Fruit fly (Drosophila melanogaster) whole organism, embryonic: ENCODE data around the gene CG13716.

ENCODE experiments used
- Bgb ChIP-seq: fragments of 200-800 bp; sonication (Bioruptor generic); IDR thresholded peaks from 2 replicates; pipeline ENCODE4 v1.3.6; 2022; ENCODE audit warnings: missing biosample characterization, missing genetic modification characterization; ENCODE audit not compliant: partially characterized antibody
- C15 ChIP-seq: fragments of 200-800 bp; sonication (Bioruptor generic); IDR thresholded peaks from 3 replicates; pipeline ENCODE4 v1.3.6; 2022; ENCODE audit warnings: missing biosample characterization, missing genetic modification characterization
- CG1024 ChIP-seq: fragments of 200-800 bp; sonication (Bioruptor generic); IDR thresholded peaks from 2 replicates; pipeline ENCODE4 v1.3.6; 2022; ENCODE audit warnings: missing biosample characterization, missing genetic modification characterization
- CG10274 ChIP-seq: fragments of 200-800 bp; sonication (Bioruptor generic); optimal IDR thresholded peaks from 3 replicates; lab custom pipeline; 2017; ENCODE audit warnings: missing biosample characterization, mild to moderate bottlenecking, missing genetic modification characterization
- CG11085 ChIP-seq: fragments of 200-800 bp; sonication (Bioruptor generic); IDR thresholded peaks from 2 replicates; pipeline ENCODE4 v1.3.6; 2022; ENCODE audit warnings: missing biosample characterization, missing genetic modification characterization
- CG13296 ChIP-seq: fragments of 200-800 bp; sonication (Bioruptor generic); optimal IDR thresholded peaks from 3 replicates; lab custom pipeline; 2018; ENCODE audit warnings: missing biosample characterization, mild to moderate bottlenecking, missing genetic modification characterization
- CG15269 ChIP-seq: fragments of 200-800 bp; sonication (Bioruptor generic); optimal IDR thresholded peaks from 2 replicates; lab custom pipeline; 2018; ENCODE audit warnings: missing biosample characterization, mild to moderate bottlenecking, missing genetic modification characterization, moderate library complexity
- CG1602 ChIP-seq: fragments of 200-800 bp; sonication (Bioruptor generic); optimal IDR thresholded peaks from 3 replicates; lab custom pipeline; 2016; ENCODE audit warnings: missing biosample characterization, missing genetic modification characterization
- CG16779 ChIP-seq: fragments of 200-800 bp; sonication (Bioruptor generic); IDR thresholded peaks from 2 replicates; pipeline ENCODE4 v1.3.6; 2022; ENCODE audit warnings: missing biosample characterization, missing genetic modification characterization
- CG2712 ChIP-seq: fragments of 200-800 bp; optimal IDR thresholded peaks from 3 replicates; lab custom pipeline; 2019; ENCODE audit warnings: missing biosample characterization, mild to moderate bottlenecking, missing genetic modification characterization, moderate library complexity
- CG2875 ChIP-seq: fragments of 200-800 bp; sonication (Bioruptor generic); optimal IDR thresholded peaks from 2 replicates; lab custom pipeline; 2017; ENCODE audit warnings: missing biosample characterization, mild to moderate bottlenecking, missing genetic modification characterization, missing genetic modification reagents
- CG2889 ChIP-seq: fragments of 200-800 bp; sonication (Bioruptor generic); IDR thresholded peaks from 3 replicates; pipeline ENCODE4 v1.3.6; 2022; ENCODE audit warnings: missing biosample characterization, missing genetic modification characterization
- CG31224 ChIP-seq: fragments of 200-800 bp; sonication (Bioruptor generic); IDR thresholded peaks from 2 replicates; pipeline ENCODE4 v1.3.6; 2022; ENCODE audit warnings: missing biosample characterization, missing genetic modification characterization
- CG32767 ChIP-seq: fragments of 200-800 bp; sonication (Bioruptor generic); IDR thresholded peaks from 2 replicates; pipeline ENCODE4 v1.3.6; 2022; ENCODE audit warnings: missing biosample characterization, missing genetic modification characterization
- CG3847 ChIP-seq: fragments of 200-800 bp; sonication (Bioruptor generic); IDR thresholded peaks from 2 replicates; pipeline ENCODE4 v1.3.6; 2022; ENCODE audit warnings: missing biosample characterization, missing genetic modification characterization
- CG4360 ChIP-seq: fragments of 200-800 bp; sonication (Bioruptor generic); IDR thresholded peaks from 2 replicates; pipeline ENCODE4 v1.3.6; 2022; ENCODE audit warnings: missing biosample characterization, missing genetic modification characterization
- CG7271 ChIP-seq: fragments of 200-800 bp; sonication (Bioruptor generic); optimal IDR thresholded peaks from 2 replicates; lab custom pipeline; 2018; ENCODE audit warnings: missing biosample characterization, mild to moderate bottlenecking, missing genetic modification characterization, moderate library complexity
- CG8089 ChIP-seq: fragments of 200-800 bp; sonication (Bioruptor generic); optimal IDR thresholded peaks from 3 replicates; lab custom pipeline; 2016; ENCODE audit warnings: missing biosample characterization, missing genetic modification characterization
- CG8281 ChIP-seq: fragments of 200-800 bp; sonication (Bioruptor generic); optimal IDR thresholded peaks from 2 replicates; lab custom pipeline; 2018; ENCODE audit warnings: missing biosample characterization, mild to moderate bottlenecking, missing genetic modification characterization, moderate library complexity
- CG9727 ChIP-seq: fragments of 200-800 bp; sonication (Bioruptor generic); optimal IDR thresholded peaks from 3 replicates; lab custom pipeline; 2017; ENCODE audit warnings: missing biosample characterization, mild to moderate bottlenecking, missing genetic modification characterization
- CG9876 ChIP-seq: fragments of 200-800 bp; sonication (Bioruptor generic); optimal IDR thresholded peaks from 2 replicates; lab custom pipeline; 2016; ENCODE audit warnings: missing biosample characterization, missing genetic modification characterization
- CTCF ChIP-seq: fragments of 200-800 bp; sonication (Bioruptor generic); optimal IDR thresholded peaks from 2 replicates; lab custom pipeline; 2017; ENCODE audit warnings: missing biosample characterization, mild to moderate bottlenecking, missing genetic modification characterization, moderate library complexity
- Chrac-16 ChIP-seq: fragments of 200-800 bp; sonication (Bioruptor generic); optimal IDR thresholded peaks from 3 replicates; lab custom pipeline; 2016; ENCODE audit warnings: missing biosample characterization, missing genetic modification characterization
- D19B ChIP-seq: fragments of 200-800 bp; sonication (Bioruptor generic); optimal IDR thresholded peaks from 2 replicates; lab custom pipeline; 2017; ENCODE audit warnings: missing biosample characterization, mild to moderate bottlenecking, missing genetic modification characterization
- Dbx ChIP-seq: fragments of 200-800 bp; sonication (Bioruptor generic); IDR thresholded peaks from 3 replicates; pipeline ENCODE4 v1.3.6; 2022; ENCODE audit warnings: missing biosample characterization, missing genetic modification characterization
- Elba2 ChIP-seq: fragments of 200-800 bp; sonication (Bioruptor generic); optimal IDR thresholded peaks from 3 replicates; lab custom pipeline; 2016; ENCODE audit warnings: missing biosample characterization, missing genetic modification characterization
- Fer3 ChIP-seq: fragments of 200-800 bp; sonication (Bioruptor generic); optimal IDR thresholded peaks from 2 replicates; lab custom pipeline; 2018; ENCODE audit warnings: missing biosample characterization, mild to moderate bottlenecking, missing genetic modification characterization, moderate library complexity
- Hey ChIP-seq: fragments of 200-800 bp; sonication (Bioruptor generic); optimal IDR thresholded peaks from 3 replicates; lab custom pipeline; 2018; ENCODE audit warnings: missing biosample characterization, mild to moderate bottlenecking, missing genetic modification characterization
- HmgD ChIP-seq: fragments of 200-800 bp; sonication (Bioruptor generic); optimal IDR thresholded peaks from 3 replicates; lab custom pipeline; 2016; ENCODE audit warnings: missing biosample characterization, missing genetic modification characterization
- NfI ChIP-seq: fragments of 200-800 bp; sonication (Bioruptor generic); optimal IDR thresholded peaks from 3 replicates; lab custom pipeline; 2018; ENCODE audit warnings: missing biosample characterization, mild to moderate bottlenecking, missing genetic modification characterization, moderate library complexity
- Optix ChIP-seq: fragments of 200-800 bp; sonication (Bioruptor generic); IDR thresholded peaks from 3 replicates; pipeline ENCODE4 v1.3.6; 2022; ENCODE audit warnings: missing biosample characterization, missing genetic modification characterization
- Spps ChIP-seq: fragments of 200-800 bp; sonication (Bioruptor generic); optimal IDR thresholded peaks from 2 replicates; lab custom pipeline; 2018; ENCODE audit warnings: missing biosample characterization, mild to moderate bottlenecking, missing genetic modification characterization
- Trl ChIP-seq, 3 experiments: fragments of >200 bp in 2 of 3; fragments of 200-800 bp in 1 of 3; sonication (Bioruptor generic) in 1 of 3; optimal IDR thresholded peaks; 2 replicates in 1 of 3; 3 replicates in 2 of 3; lab custom pipeline; 2016 to 2017; ENCODE audit warnings: missing biosample characterization in 1 of 3, missing genetic modification characterization in 1 of 3
- ato ChIP-seq: fragments of 200-800 bp; sonication (Bioruptor generic); IDR thresholded peaks from 2 replicates; pipeline ENCODE4 v1.3.6; 2022; ENCODE audit warnings: missing biosample characterization, missing genetic modification characterization; ENCODE audit not compliant: partially characterized antibody
- bbx ChIP-seq: fragments of 200-800 bp; sonication (Bioruptor generic); IDR thresholded peaks from 2 replicates; pipeline ENCODE4 v1.3.6; 2022; ENCODE audit warnings: missing biosample characterization, missing genetic modification characterization; ENCODE audit not compliant: partially characterized antibody
- cato ChIP-seq: fragments of 200-800 bp; sonication (Bioruptor generic); optimal IDR thresholded peaks from 2 replicates; lab custom pipeline; 2016; ENCODE audit warnings: missing biosample characterization, missing genetic modification characterization, borderline replicate concordance
- cg ChIP-seq: fragments of 200-800 bp; sonication (Bioruptor generic); optimal IDR thresholded peaks from 3 replicates; lab custom pipeline; 2019; ENCODE audit warnings: missing biosample characterization, mild to moderate bottlenecking, missing genetic modification characterization, moderate library complexity
- fd102C ChIP-seq: fragments of 200-800 bp; sonication (Bioruptor generic); optimal IDR thresholded peaks from 2 replicates; lab custom pipeline; 2018; ENCODE audit warnings: missing biosample characterization, mild to moderate bottlenecking, missing genetic modification characterization, moderate library complexity
- fd3F ChIP-seq: fragments of 200-800 bp; sonication (Bioruptor generic); optimal IDR thresholded peaks from 2 replicates; lab custom pipeline; 2018; ENCODE audit warnings: missing biosample characterization, mild to moderate bottlenecking, missing genetic modification characterization, moderate library complexity
- inv ChIP-seq: fragments of 200-800 bp; sonication (Bioruptor generic); IDR thresholded peaks from 2 replicates; pipeline ENCODE4 v1.3.6; 2022; ENCODE audit warnings: missing biosample characterization, missing genetic modification characterization; ENCODE audit not compliant: partially characterized antibody
- jumu ChIP-seq: fragments of 200-800 bp; sonication (Bioruptor generic); optimal IDR thresholded peaks from 3 replicates; lab custom pipeline; 2016; ENCODE audit warnings: missing biosample characterization, missing genetic modification characterization
- maf-S ChIP-seq: fragments of 200-800 bp; sonication (Bioruptor generic); optimal IDR thresholded peaks from 2 replicates; lab custom pipeline; 2016; ENCODE audit warnings: missing biosample characterization, missing genetic modification characterization
- nmo ChIP-seq: fragments of 200-800 bp; sonication (Bioruptor generic); optimal IDR thresholded peaks from 2 replicates; lab custom pipeline; 2018; ENCODE audit warnings: missing biosample characterization, mild to moderate bottlenecking, missing genetic modification characterization, moderate library complexity
- odd ChIP-seq: fragments of 200-800 bp; sonication (Bioruptor generic); optimal IDR thresholded peaks from 2 replicates; lab custom pipeline; 2017; ENCODE audit warnings: missing biosample characterization, mild to moderate bottlenecking, missing genetic modification characterization
- phol ChIP-seq: fragments of 200-800 bp; sonication (Bioruptor generic); optimal IDR thresholded peaks from 3 replicates; lab custom pipeline; 2018; ENCODE audit warnings: missing biosample characterization, mild to moderate bottlenecking, missing genetic modification characterization, moderate library complexity
- rib ChIP-seq: fragments of 200-800 bp; sonication (Bioruptor generic); IDR thresholded peaks from 2 replicates; pipeline ENCODE4 v1.3.6; 2022; ENCODE audit warnings: missing biosample characterization, missing genetic modification characterization
- ro ChIP-seq: fragments of 200-800 bp; sonication (Bioruptor generic); IDR thresholded peaks from 2 replicates; pipeline ENCODE4 v1.3.6; 2022; ENCODE audit warnings: missing biosample characterization, missing genetic modification characterization
- so ChIP-seq: fragments of 200-800 bp; sonication (Bioruptor generic); IDR thresholded peaks from 3 replicates; pipeline ENCODE4 v1.3.6; 2022; ENCODE audit warnings: missing biosample characterization, missing genetic modification characterization
- tin ChIP-seq: fragments of 200-800 bp; sonication (Bioruptor generic); optimal IDR thresholded peaks from 3 replicates; lab custom pipeline; 2016; ENCODE audit warnings: missing biosample characterization, missing genetic modification characterization
- tll ChIP-seq, 2 experiments: fragments of 200-800 bp in 1 of 2; fragments of >200 bp in 1 of 2; sonication (Bioruptor generic) in 1 of 2; optimal IDR thresholded peaks; 2 replicates each; lab custom pipeline; 2017 to 2019; ENCODE audit warnings: missing biosample characterization in 2 of 2, missing genetic modification characterization in 2 of 2, mild to moderate bottlenecking in 1 of 2, moderate library complexity in 1 of 2
- unpg ChIP-seq: fragments of 200-800 bp; sonication (Bioruptor generic); optimal IDR thresholded peaks from 3 replicates; lab custom pipeline; 2018; ENCODE audit warnings: missing biosample characterization, mild to moderate bottlenecking, missing genetic modification characterization, moderate library complexity
- z ChIP-seq: fragments of 200-800 bp; sonication (Bioruptor generic); IDR thresholded peaks from 3 replicates; pipeline ENCODE4 v1.3.6; 2022; ENCODE audit warnings: missing biosample characterization, missing genetic modification characterization

The CG13716 gene

DNA sequence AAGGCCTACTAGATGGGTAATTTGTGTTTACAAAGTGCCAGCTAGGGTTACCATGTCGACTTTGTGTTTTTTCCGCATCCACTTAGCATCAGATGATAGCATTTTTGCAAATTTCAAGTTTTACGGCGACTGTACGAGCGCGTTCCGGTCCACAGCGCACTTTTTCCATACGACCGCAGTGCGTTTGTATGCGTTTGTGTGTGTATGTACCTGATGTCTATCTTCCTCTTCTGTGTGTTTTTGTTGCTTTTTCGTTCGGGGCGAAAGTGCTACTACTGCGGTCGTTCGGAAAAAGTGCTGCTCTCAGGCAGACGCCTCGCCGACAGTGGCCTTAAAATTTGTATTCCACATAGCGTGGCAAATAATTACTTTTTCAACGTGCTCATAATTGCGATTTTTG is 7.6 kb downstream of the CG13716 start (continued):
- TF ChIP-seq inv (GFP tag; lab: Robert Waterston, UW), result peak; percentile 21; the same call in 1 of the 2 replicates
- TF ChIP-seq cato (GFP tag; lab: Kevin White, UChicago), result no peak
- no peak for TF ChIP-seq so (GFP tag; lab: Robert Waterston, UW)
- TF ChIP-seq CG7271, result no peak
- peak; percentile 65 for TF ChIP-seq rib (GFP tag; lab: Robert Waterston, UW)
- no peak for TF ChIP-seq fd3F (GFP tag; lab: Kevin White, UChicago)
- no peak for TF ChIP-seq CG2875 (GFP tag; lab: Kevin White, UChicago)
- peak; percentile 29 for TF ChIP-seq jumu (GFP tag; lab: Kevin White, UChicago)
- TF ChIP-seq ro, result no peak
- no peak for TF ChIP-seq nmo (GFP tag; lab: Kevin White, UChicago)
- TF ChIP-seq Optix (GFP tag; lab: Robert Waterston, UW), result no peak
- no peak for TF ChIP-seq CG31224
- TF ChIP-seq Hey, result no peak
- TF ChIP-seq odd (GFP tag; lab: Kevin White, UChicago), result no peak
- no peak for TF ChIP-seq CG1024
- no peak for TF ChIP-seq CG15269 (tag; lab: Kevin White, UChicago)
- TF ChIP-seq fd102C (GFP tag; lab: Kevin White, UChicago), result no peak
- peak; percentile 98 for TF ChIP-seq CG4360
- TF ChIP-seq CG10274 (GFP tag; lab: Kevin White, UChicago), result no peak
- TF ChIP-seq CG8281 (tag; lab: Kevin White, UChicago), result no peak
- no peak for TF ChIP-seq CG11085 (GFP tag; lab: Robert Waterston, UW)
- TF ChIP-seq CG8089 (GFP tag; lab: Kevin White, UChicago), result no peak
- no peak for TF ChIP-seq CG16779 (GFP tag; lab: Robert Waterston, UW)
- no peak for TF ChIP-seq CG2712 (tag; lab: Kevin White, UChicago)
- TF ChIP-seq Fer3 (tag; lab: Kevin White, UChicago), result no peak
- no peak for TF ChIP-seq Trl (optimal IDR thresholded peaks at IDR 0.05; lab: Kevin White, UChicago)
- TF ChIP-seq Trl (GFP tag; optimal IDR thresholded peaks at IDR 0.05; lab: Kevin White, UChicago), result no peak
- TF ChIP-seq Bgb (GFP tag; lab: Robert Waterston, UW), result peak; percentile 49
- no peak for TF ChIP-seq CG2889 (GFP tag; lab: Robert Waterston, UW)
- TF ChIP-seq maf-S (GFP tag; lab: Kevin White, UChicago), result no peak
- no peak for TF ChIP-seq C15 (GFP tag; lab: Robert Waterston, UW)
- no peak for TF ChIP-seq CTCF
- TF ChIP-seq unpg (GFP tag; lab: Kevin White, UChicago), result no peak
- no peak for TF ChIP-seq ato
- TF ChIP-seq tin (GFP tag; lab: Kevin White, UChicago), result no peak
- TF ChIP-seq CG3847 (GFP tag; lab: Robert Waterston, UW), result no peak
- TF ChIP-seq CG9727 (GFP tag; lab: Kevin White, UChicago), result no peak
- peak; percentile 81 for TF ChIP-seq cg (GFP tag; lab: Kevin White, UChicago)
- no peak for TF ChIP-seq Dbx (GFP tag; lab: Robert Waterston, UW)
- TF ChIP-seq D19B (GFP tag; lab: Kevin White, UChicago), result no peak
- TF ChIP-seq CG9876 (GFP tag; lab: Kevin White, UChicago), result no peak
- no peak for TF ChIP-seq tll (GFP tag; optimal IDR thresholded peaks at IDR 0.05; lab: Kevin White, UChicago)
- TF ChIP-seq NfI, result no peak
- TF ChIP-seq phol (tag; lab: Kevin White, UChicago), result no peak
- no peak for TF ChIP-seq Chrac-16 (GFP tag; lab: Kevin White, UChicago)
- peak; percentile 89 for TF ChIP-seq HmgD (GFP tag; lab: Kevin White, UChicago)
- TF ChIP-seq Spps, result no peak
- no peak for TF ChIP-seq Elba2 (GFP tag; lab: Kevin White, UChicago)
- TF ChIP-seq CG32767 (GFP tag; lab: Robert Waterston, UW), result peak; percentile 96
- TF ChIP-seq bbx (GFP tag; lab: Robert Waterston, UW), result no peak; the same call in 1 of the 2 replicates
- no peak for TF ChIP-seq CG1602 (GFP tag; lab: Kevin White, UChicago)
- TF ChIP-seq CG13296, result no peak
- TF ChIP-seq z, result no peak
